Worm (Caenorhabditis elegans): Measurements from ENCODE around the gene apd-3.

The apd-3 gene

DNA sequence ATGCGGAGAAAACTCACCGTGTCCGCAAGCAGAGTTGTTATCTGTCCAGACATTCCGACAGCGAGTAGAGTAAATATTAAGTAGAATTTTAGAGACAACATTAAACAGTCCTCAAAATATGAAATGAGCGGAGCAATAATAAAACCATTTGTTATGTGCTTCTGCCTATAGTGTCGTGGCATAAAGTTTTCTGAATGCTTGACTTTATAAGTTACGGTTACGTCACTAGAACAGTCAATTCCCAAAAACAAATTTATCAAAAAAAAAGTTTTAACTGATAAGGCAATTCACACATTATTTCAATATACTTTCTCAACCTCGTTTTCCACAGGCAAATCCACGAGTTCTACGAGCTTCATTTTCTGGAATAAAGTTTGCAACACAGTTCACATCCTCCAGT lies 22.9 kb upstream of the apd-3 start, which contains the start of gene clec-127:
clec-127 (minus strand) TSS at position 101 of the 400 bp plus-strand sequence.
- TF ChIP-seq flt-1 (GFP tag; IDR thresholded peaks at IDR 0.05) (no peak), tab-1 (GFP tag; IDR thresholded peaks at IDR 0.05) (no peak)

DNA sequence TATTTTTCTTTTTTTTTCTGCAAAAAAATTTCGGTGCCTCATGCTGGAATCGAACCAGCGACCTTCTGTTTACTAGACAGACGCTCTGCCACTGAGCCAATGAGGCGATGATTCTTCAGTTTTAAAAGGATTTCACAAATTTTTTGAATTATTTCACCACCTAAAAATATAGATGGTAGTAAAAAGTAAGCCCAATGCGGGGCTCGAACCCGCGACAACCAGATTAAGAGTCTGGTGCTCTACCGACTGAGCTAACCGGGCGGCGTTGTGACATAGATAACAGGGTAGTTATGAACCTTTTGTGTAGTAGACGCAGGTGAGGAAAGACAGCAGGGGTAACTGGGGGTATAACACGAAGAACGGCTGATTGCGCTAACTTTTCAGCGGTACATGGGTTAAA lies 21.3 kb upstream of the apd-3 start:
- peak; percentile 64; the same call in 1 of the 2 replicates for TF ChIP-seq klf-2 (GFP tag; conservative IDR thresholded peaks at IDR 0.05)
- peak; percentile 77 for TF ChIP-seq tab-1 (GFP tag; IDR thresholded peaks at IDR 0.05)
- TF ChIP-seq ztf-23 (GFP tag; IDR thresholded peaks at IDR 0.05), result peak; percentile 75; the same call in 1 of the 2 replicates
- TF ChIP-seq T22C8.4 (GFP tag; IDR thresholded peaks at IDR 0.05), result peak; percentile 49; the same call in 1 of the 2 replicates
- peak; percentile 70 for TF ChIP-seq ref-1 (GFP tag; conservative IDR thresholded peaks at IDR 0.05)
- peak; percentile 80 for TF ChIP-seq ztf-29 (GFP tag; IDR thresholded peaks at IDR 0.05)
- TF ChIP-seq flt-1 (GFP tag; IDR thresholded peaks at IDR 0.05), result peak; percentile 91

DNA sequence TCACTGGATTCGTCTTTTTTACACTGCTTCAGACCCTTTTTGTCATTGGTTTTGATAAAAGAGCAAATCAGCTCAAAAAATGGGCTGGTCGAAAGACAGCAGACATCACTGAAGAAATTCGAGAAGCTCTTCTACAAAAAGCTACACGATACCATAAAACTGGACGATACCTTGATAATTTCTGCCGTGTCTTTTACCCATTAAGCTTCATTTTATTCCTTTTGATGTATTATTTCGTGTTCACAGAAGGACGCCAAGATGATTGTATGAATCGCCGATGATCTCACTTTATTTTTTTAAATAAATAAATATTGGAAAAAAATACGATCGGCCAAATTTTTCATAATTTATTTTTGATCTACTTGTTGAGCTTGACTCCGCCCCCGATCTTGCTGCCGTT lies 20.8 kb upstream of the apd-3 start:
- no peak for TF ChIP-seq flt-1 (GFP tag; IDR thresholded peaks at IDR 0.05)
- no peak for TF ChIP-seq cog-1 (tag; optimal IDR thresholded peaks at IDR 0.05)
- no peak for TF ChIP-seq ztf-29 (GFP tag; IDR thresholded peaks at IDR 0.05)
- TF ChIP-seq klf-2 (GFP tag; conservative IDR thresholded peaks at IDR 0.05), result no peak
- TF ChIP-seq ztf-23 (GFP tag; IDR thresholded peaks at IDR 0.05), result no peak
- TF ChIP-seq tab-1 (GFP tag; IDR thresholded peaks at IDR 0.05), result no peak
- no peak for TF ChIP-seq T22C8.4 (GFP tag; IDR thresholded peaks at IDR 0.05)
- TF ChIP-seq ref-1 (GFP tag; conservative IDR thresholded peaks at IDR 0.05), result no peak
- TF ChIP-seq med-1 (GFP tag; optimal IDR thresholded peaks at IDR 0.05; ENCODE audit: insufficient read depth), result no peak

DNA sequence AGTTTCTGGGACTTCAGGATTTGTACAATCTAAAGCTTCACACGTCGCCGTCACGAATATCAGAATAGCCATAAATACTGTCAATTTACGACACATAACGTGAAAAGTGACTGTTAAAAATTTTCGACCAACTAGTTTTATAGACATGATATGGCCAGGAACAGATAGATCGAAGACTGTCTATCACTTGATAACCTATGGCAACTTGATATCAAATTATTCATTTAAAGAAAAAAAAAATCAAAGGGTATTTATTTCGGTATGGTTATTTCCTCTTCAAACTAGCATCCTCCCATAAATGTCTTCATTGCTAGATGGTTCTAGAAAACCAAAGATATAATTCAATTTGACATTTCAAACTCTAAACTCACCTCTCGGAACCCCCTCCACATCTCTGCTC lies 16.2 kb upstream of the apd-3 start, which contains the start of gene W10G11.3:
W10G11.3 (minus strand) TSS at position 101 of the 400 bp plus-strand sequence.
- TF ChIP-seq ref-1 (GFP tag; conservative IDR thresholded peaks at IDR 0.05) (no peak), cog-1 (tag; optimal IDR thresholded peaks at IDR 0.05) (no peak), tab-1 (GFP tag; IDR thresholded peaks at IDR 0.05) (no peak), med-1 (GFP tag; optimal IDR thresholded peaks at IDR 0.05; ENCODE audit: insufficient read depth) (no peak), flt-1 (GFP tag; IDR thresholded peaks at IDR 0.05) (no peak), klf-2 (GFP tag; conservative IDR thresholded peaks at IDR 0.05) (no peak), T22C8.4 (GFP tag; IDR thresholded peaks at IDR 0.05) (no peak), ztf-29 (GFP tag; IDR thresholded peaks at IDR 0.05) (no peak), ztf-23 (GFP tag; IDR thresholded peaks at IDR 0.05) (no peak)

DNA sequence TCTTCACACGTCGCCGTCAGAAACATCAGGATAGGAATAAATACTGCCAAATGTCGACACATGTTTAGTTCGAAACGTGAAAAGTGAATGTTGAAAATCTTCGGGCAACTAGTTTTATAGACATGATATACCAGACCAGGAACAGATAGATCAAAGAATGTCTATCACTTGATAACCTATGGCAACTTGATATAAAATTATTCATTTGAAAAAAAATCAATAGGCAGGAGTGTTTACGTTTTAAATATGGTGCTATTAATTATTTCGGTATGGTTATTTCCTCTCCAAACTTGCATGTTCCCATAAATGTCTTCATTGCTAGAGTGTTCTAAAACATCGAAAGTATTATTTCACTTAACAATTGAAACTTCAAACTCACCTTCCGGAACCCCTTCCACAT lies 15.3 kb upstream of the apd-3 start, which contains the start of gene W10G11.2:
W10G11.2 (minus strand) TSS at position 101 of the 400 bp plus-strand sequence.
- TF ChIP-seq med-1 (GFP tag; optimal IDR thresholded peaks at IDR 0.05; ENCODE audit: insufficient read depth), result no peak
- no peak for TF ChIP-seq klf-2 (GFP tag; conservative IDR thresholded peaks at IDR 0.05)
- TF ChIP-seq T22C8.4 (GFP tag; IDR thresholded peaks at IDR 0.05), result no peak
- no peak for TF ChIP-seq cog-1 (tag; optimal IDR thresholded peaks at IDR 0.05)
- no peak for TF ChIP-seq flt-1 (GFP tag; IDR thresholded peaks at IDR 0.05)
- no peak for TF ChIP-seq ztf-23 (GFP tag; IDR thresholded peaks at IDR 0.05)
- no peak for TF ChIP-seq ref-1 (GFP tag; conservative IDR thresholded peaks at IDR 0.05)
- no peak for TF ChIP-seq tab-1 (GFP tag; IDR thresholded peaks at IDR 0.05)

DNA sequence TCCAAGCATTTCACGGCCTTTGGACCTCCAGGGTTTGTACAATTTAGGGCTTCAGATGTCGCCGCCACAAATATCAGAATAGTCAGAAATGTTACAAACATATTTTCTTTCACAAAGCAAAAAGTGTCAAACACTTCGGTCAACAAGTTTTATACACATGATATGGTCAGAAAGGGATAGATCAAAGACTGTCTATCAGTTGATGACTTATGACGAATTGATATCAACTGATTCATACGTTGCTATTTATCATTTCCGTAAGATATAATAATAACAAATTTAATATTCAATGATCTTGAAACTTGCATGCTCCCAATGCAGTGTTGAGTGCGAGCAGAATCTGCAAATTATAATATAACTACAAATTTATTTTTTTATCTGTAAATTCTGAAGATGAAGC lies 14.4 kb upstream of the apd-3 start, which contains the start of gene W10G11.1:
W10G11.1 (minus strand) TSS at position 101 of the 400 bp plus-strand sequence.
- TF ChIP-seq T22C8.4 (GFP tag; IDR thresholded peaks at IDR 0.05), result no peak
- no peak for TF ChIP-seq ztf-23 (GFP tag; IDR thresholded peaks at IDR 0.05)
- no peak for TF ChIP-seq tab-1 (GFP tag; IDR thresholded peaks at IDR 0.05)
- no peak for TF ChIP-seq ref-1 (GFP tag; conservative IDR thresholded peaks at IDR 0.05)
- TF ChIP-seq med-1 (GFP tag; optimal IDR thresholded peaks at IDR 0.05; ENCODE audit: insufficient read depth), result no peak
- no peak for TF ChIP-seq klf-2 (GFP tag; conservative IDR thresholded peaks at IDR 0.05)
- TF ChIP-seq cog-1 (tag; optimal IDR thresholded peaks at IDR 0.05), result no peak
- TF ChIP-seq flt-1 (GFP tag; IDR thresholded peaks at IDR 0.05), result no peak
- TF ChIP-seq ztf-29 (GFP tag; IDR thresholded peaks at IDR 0.05), result no peak

DNA sequence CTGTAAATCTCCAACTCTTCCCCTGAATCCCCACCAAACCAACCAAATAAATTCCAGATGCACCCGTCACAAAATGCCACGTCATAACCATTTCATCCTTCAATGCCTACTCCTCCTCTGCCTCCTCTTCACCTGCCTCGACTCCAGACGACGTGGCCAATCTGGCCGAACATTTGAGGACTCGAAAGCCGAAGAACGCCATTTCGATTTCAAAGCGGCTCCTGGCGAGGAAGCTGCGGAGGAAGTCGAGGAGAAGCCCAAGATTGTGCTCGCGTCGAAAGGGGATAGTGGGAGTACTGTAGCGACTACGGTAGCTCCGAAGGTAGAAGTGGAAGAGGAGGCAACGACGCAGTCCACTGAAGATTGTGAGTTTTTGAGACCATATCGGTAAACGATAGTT lies 11.2 kb upstream of the apd-3 start, which contains the start of gene lgc-45:
lgc-45 (plus strand) TSS at position 56 of the 400 bp plus-strand sequence.
- no peak for TF ChIP-seq tab-1 (GFP tag; IDR thresholded peaks at IDR 0.05)
- no peak for TF ChIP-seq ztf-23 (GFP tag; IDR thresholded peaks at IDR 0.05)
- no peak for TF ChIP-seq ref-1 (GFP tag; conservative IDR thresholded peaks at IDR 0.05)
- TF ChIP-seq ztf-29 (GFP tag; IDR thresholded peaks at IDR 0.05), result no peak
- TF ChIP-seq cog-1 (tag; optimal IDR thresholded peaks at IDR 0.05), result no peak
- TF ChIP-seq flt-1 (GFP tag; IDR thresholded peaks at IDR 0.05), result no peak
- no peak for TF ChIP-seq med-1 (GFP tag; optimal IDR thresholded peaks at IDR 0.05; ENCODE audit: insufficient read depth)
- no peak for TF ChIP-seq klf-2 (GFP tag; conservative IDR thresholded peaks at IDR 0.05)
- TF ChIP-seq T22C8.4 (GFP tag; IDR thresholded peaks at IDR 0.05), result no peak

DNA sequence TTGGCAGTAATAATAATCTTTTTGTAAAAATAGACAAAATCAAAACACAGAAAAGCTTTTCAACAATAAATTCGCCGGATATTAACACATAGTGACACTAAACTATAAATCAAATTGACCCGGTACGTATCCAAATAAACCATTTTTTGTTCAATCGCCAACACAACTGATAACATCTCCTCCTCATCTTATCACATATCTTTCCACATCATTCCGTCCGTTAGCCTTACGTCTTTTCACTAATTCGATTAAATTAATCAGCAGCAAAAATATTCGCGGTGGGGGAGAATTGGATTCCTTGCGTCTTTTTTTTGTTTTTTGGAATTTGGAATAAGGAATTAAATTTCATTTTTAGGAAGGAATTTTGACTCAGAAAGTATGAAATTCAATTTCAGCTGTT lies 10.4 kb upstream of the apd-3 start:
- TF ChIP-seq med-1 (GFP tag; optimal IDR thresholded peaks at IDR 0.05; ENCODE audit: insufficient read depth), result no peak
- TF ChIP-seq ztf-29 (GFP tag; IDR thresholded peaks at IDR 0.05), result no peak
- no peak for TF ChIP-seq ztf-23 (GFP tag; IDR thresholded peaks at IDR 0.05)
- TF ChIP-seq klf-2 (GFP tag; conservative IDR thresholded peaks at IDR 0.05), result no peak
- no peak for TF ChIP-seq flt-1 (GFP tag; IDR thresholded peaks at IDR 0.05)
- TF ChIP-seq tab-1 (GFP tag; IDR thresholded peaks at IDR 0.05), result no peak
- no peak for TF ChIP-seq ref-1 (GFP tag; conservative IDR thresholded peaks at IDR 0.05)

DNA sequence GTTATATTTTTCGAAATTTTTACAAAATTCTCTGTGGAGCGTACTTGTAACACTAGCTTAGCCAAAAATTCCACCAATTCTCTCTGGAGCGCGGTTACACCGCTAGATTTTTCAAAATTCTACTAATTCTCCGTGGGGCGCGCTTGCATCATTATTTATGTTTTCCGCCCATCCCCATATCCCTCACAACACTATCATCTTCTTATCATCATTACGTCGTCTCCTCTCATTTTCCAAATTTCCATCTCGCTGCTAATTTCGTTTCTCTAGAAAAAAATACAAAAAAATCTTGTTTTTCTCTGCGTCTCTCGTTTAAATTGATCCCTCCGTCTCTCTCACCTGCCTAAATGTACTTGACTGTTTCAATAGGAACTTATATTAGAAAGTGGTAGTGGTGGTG lies 9.1 kb upstream of the apd-3 start:
- no peak for TF ChIP-seq ref-1 (GFP tag; conservative IDR thresholded peaks at IDR 0.05)
- TF ChIP-seq cog-1 (tag; optimal IDR thresholded peaks at IDR 0.05), result no peak
- TF ChIP-seq ztf-23 (GFP tag; IDR thresholded peaks at IDR 0.05), result no peak
- TF ChIP-seq tab-1 (GFP tag; IDR thresholded peaks at IDR 0.05), result no peak
- no peak for TF ChIP-seq med-1 (GFP tag; optimal IDR thresholded peaks at IDR 0.05; ENCODE audit: insufficient read depth)
- TF ChIP-seq T22C8.4 (GFP tag; IDR thresholded peaks at IDR 0.05), result no peak
- TF ChIP-seq flt-1 (GFP tag; IDR thresholded peaks at IDR 0.05), result no peak
- no peak for TF ChIP-seq klf-2 (GFP tag; conservative IDR thresholded peaks at IDR 0.05)
- TF ChIP-seq ztf-29 (GFP tag; IDR thresholded peaks at IDR 0.05), result no peak

DNA sequence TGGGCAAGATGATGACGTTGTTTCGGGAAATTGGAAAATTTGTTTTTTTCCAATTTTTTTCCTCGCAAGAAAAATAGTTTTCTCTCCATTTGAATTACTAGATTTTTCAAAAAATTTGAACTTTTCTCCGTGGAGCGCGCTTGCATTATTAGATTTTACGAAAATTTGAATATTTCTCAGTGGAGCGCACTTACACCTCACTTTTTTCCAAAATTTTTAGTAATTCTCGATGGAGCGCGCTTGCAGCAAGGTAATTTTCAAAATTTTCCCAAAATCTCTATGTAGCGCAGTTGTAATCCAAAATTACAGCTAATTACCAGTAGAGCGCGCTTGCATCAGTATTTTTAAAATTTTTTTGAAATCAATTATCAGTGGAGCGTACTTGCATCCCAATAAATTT lies 8.4 kb upstream of the apd-3 start:
- TF ChIP-seq flt-1 (GFP tag; IDR thresholded peaks at IDR 0.05) (no peak), klf-2 (GFP tag; conservative IDR thresholded peaks at IDR 0.05) (no peak), ref-1 (GFP tag; conservative IDR thresholded peaks at IDR 0.05) (no peak), med-1 (GFP tag; optimal IDR thresholded peaks at IDR 0.05; ENCODE audit: insufficient read depth) (no peak), T22C8.4 (GFP tag; IDR thresholded peaks at IDR 0.05) (no peak), cog-1 (tag; optimal IDR thresholded peaks at IDR 0.05) (no peak), ztf-29 (GFP tag; IDR thresholded peaks at IDR 0.05) (no peak), tab-1 (GFP tag; IDR thresholded peaks at IDR 0.05) (no peak), ztf-23 (GFP tag; IDR thresholded peaks at IDR 0.05) (no peak)
